Fruit fly (Drosophila melanogaster) whole organism, embryonic: Measurements from ENCODE around the gene CG13077.

Experiments
- CG10209 ChIP-seq: fragments of 200-800 bp; sonication (Bioruptor generic); optimal IDR thresholded peaks from 3 replicates; lab custom pipeline; 2017; ENCODE audit warnings: missing biosample characterization, mild to moderate bottlenecking, missing genetic modification characterization, missing genetic modification reagents
- CG15011 ChIP-seq: fragments of 200-800 bp; sonication (Bioruptor generic); optimal IDR thresholded peaks from 3 replicates; lab custom pipeline; 2018; ENCODE audit warnings: missing biosample characterization, mild to moderate bottlenecking, missing genetic modification characterization
- Opbp ChIP-seq: fragments of 200-800 bp; sonication (Bioruptor generic); IDR thresholded peaks from 3 replicates; pipeline ENCODE4 v1.3.6; 2022; ENCODE audit warnings: missing biosample characterization, missing genetic modification characterization; ENCODE audit not compliant: partially characterized antibody
- Tbp ChIP-seq: fragments of >200 bp; optimal IDR thresholded peaks from 2 replicates; lab custom pipeline; 2018; ENCODE audit warnings: missing biosample characterization, missing genetic modification characterization
- abd-A ChIP-seq: fragments of 200-800 bp; sonication (Bioruptor generic); optimal IDR thresholded peaks from 3 replicates; lab custom pipeline; 2019; ENCODE audit warnings: missing biosample characterization, mild to moderate bottlenecking, missing genetic modification characterization, moderate library complexity
- bbx ChIP-seq: fragments of 200-800 bp; sonication (Bioruptor generic); IDR thresholded peaks from 2 replicates; pipeline ENCODE4 v1.3.6; 2022; ENCODE audit warnings: missing biosample characterization, missing genetic modification characterization; ENCODE audit not compliant: partially characterized antibody
- h ChIP-seq: fragments of >200 bp; optimal IDR thresholded peaks from 2 replicates; lab custom pipeline; 2017
- onecut ChIP-seq: fragments of 200-800 bp; sonication (Bioruptor generic); IDR thresholded peaks from 2 replicates; pipeline ENCODE4 v1.3.6; 2022; ENCODE audit warnings: missing biosample characterization, missing genetic modification characterization
- row ChIP-seq: fragments of 200-800 bp; sonication (Bioruptor generic); IDR thresholded peaks from 3 replicates; pipeline ENCODE4 v1.3.6; 2022; ENCODE audit warnings: missing biosample characterization, missing genetic modification characterization
- slbo ChIP-seq: fragments of 200-800 bp; sonication (Bioruptor generic); IDR thresholded peaks from 2 replicates; pipeline ENCODE4 v1.3.6; 2022; ENCODE audit warnings: missing biosample characterization, missing genetic modification characterization

dm6 chr2L:19563029-19563980, 2.4 kb upstream of the CG13077 start, which contains the start of gene CG13078:
- no peak for TF ChIP-seq onecut
- TF ChIP-seq abd-A (tag; lab: Kevin White, UChicago): no peak
- TF ChIP-seq slbo (GFP tag; lab: Robert Waterston, UW): no peak
- no peak for TF ChIP-seq h (lab: Kevin White, UChicago)
- no peak for TF ChIP-seq Opbp (GFP tag; lab: Robert Waterston, UW)
- TF ChIP-seq row (GFP tag; lab: Robert Waterston, UW): no peak
- no peak for TF ChIP-seq bbx (GFP tag; lab: Robert Waterston, UW)
- TF ChIP-seq CG10209: no peak
- TF ChIP-seq CG15011 (GFP tag; lab: Kevin White, UChicago): no peak
- no peak for TF ChIP-seq Tbp (GFP tag; lab: Kevin White, UChicago)
